Worm (Caenorhabditis elegans) whole organism, midembryonic: ENCODE results near the gene par-2.

Source experiments
- T22C8.4 ChIP-seq: fragments of 200-800 bp; sonication (Bioruptor generic); IDR thresholded peaks from 2 replicates; pipeline ENCODE4 v1.3.6; 2022; ENCODE audit warnings: missing genetic modification characterization, missing compliant biosample characterization
- cog-1 ChIP-seq: sonication (generic microtip); optimal IDR thresholded peaks from 2 replicates; lab custom pipeline; 2016; ENCODE audit warnings: missing genetic modification characterization, missing compliant biosample characterization
- klf-2 ChIP-seq: fragments of 200-800 bp; sonication (Bioruptor generic); conservative IDR thresholded peaks from 2 replicates; pipeline ENCODE4 v1.3.6; 2022; ENCODE audit warnings: missing genetic modification reagents, missing genetic modification characterization, missing compliant biosample characterization
- med-1 ChIP-seq: sonication (generic microtip); optimal IDR thresholded peaks from 2 replicates; lab custom pipeline; 2017; ENCODE audit warnings: missing genetic modification characterization, mild to moderate bottlenecking, missing compliant biosample characterization, antibody characterized with exemption, missing genetic modification reagents; ENCODE audit not compliant: insufficient read depth
- ref-1 ChIP-seq: fragments of 200-800 bp; sonication (Bioruptor generic); conservative IDR thresholded peaks from 2 replicates; pipeline ENCODE4 v1.3.6; 2022; ENCODE audit warnings: missing genetic modification reagents, missing genetic modification characterization, missing compliant biosample characterization
- tab-1 ChIP-seq: fragments of 200-800 bp; sonication (Bioruptor generic); IDR thresholded peaks from 2 replicates; pipeline ENCODE4 v1.3.6; 2022; ENCODE audit warnings: missing genetic modification characterization, missing compliant biosample characterization
- ztf-29 ChIP-seq: fragments of 200-800 bp; sonication (Bioruptor generic); IDR thresholded peaks from 2 replicates; pipeline ENCODE4 v1.3.6; 2022; ENCODE audit warnings: missing genetic modification reagents, missing genetic modification characterization, missing compliant biosample characterization

- TF ChIP-seq klf-2 (GFP tag; lab: Robert Waterston, UW) (no peak), T22C8.4 (no peak), ztf-29 (GFP tag; lab: Robert Waterston, UW) (no peak), ref-1 (GFP tag; lab: Robert Waterston, UW) (no peak), cog-1 (tag; lab: Kevin White, UChicago) (no peak), med-1 (GFP tag; lab: Kevin White, UChicago) (no peak), tab-1 (GFP tag; lab: Robert Waterston, UW) (no peak)
Measured at ce11 chrIII:1043790-1044189, 37.4 kb upstream of the par-2 start.
